Worm (Caenorhabditis elegans) whole organism, L4 larva: ENCODE results near the gene Y67A10A.11.

Experiments
- F44E2.7 ChIP-seq: fragments of 200-800 bp; sonication (Bioruptor generic); IDR thresholded peaks from 2 replicates; pipeline ENCODE4 v2.1.2; 2022; ENCODE audit warnings: missing genetic modification characterization, missing compliant biosample characterization
- F49E8.2 ChIP-seq: sonication (generic microtip); optimal IDR thresholded peaks from 2 replicates; lab custom pipeline; 2016; ENCODE audit warnings: missing compliant biosample characterization, mild to moderate bottlenecking, missing genetic modification characterization, borderline replicate concordance
- ces-1 ChIP-seq: fragments of 150-350 bp; sonication (generic microtip); optimal IDR thresholded peaks from 4 replicates; lab custom pipeline; 2014; ENCODE audit warnings: missing biosample characterization, missing genetic modification reagents, missing genetic modification characterization
- daf-12 ChIP-seq: fragments of 150-350 bp; optimal IDR thresholded peaks from 2 replicates; lab custom pipeline; 2014; ENCODE audit warnings: missing biosample characterization, missing genetic modification reagents, missing genetic modification characterization

ce11 chrIV:14391268-14391667, 51.5 kb downstream of the Y67A10A.11 start:
- no peak for TF ChIP-seq F44E2.7 (GFP tag; lab: Robert Waterston, UW)
- TF ChIP-seq F49E8.2 (tag; lab: Kevin White, UChicago): no peak
- no peak for TF ChIP-seq ces-1 (GFP tag; lab: Kevin White, UChicago)
- TF ChIP-seq daf-12: no peak
